Worm (Caenorhabditis elegans) whole organism, late embryonic: ENCODE results near the gene mut-15.

Experiments
- ama-1 ChIP-seq: fragments of 150-350 bp; optimal IDR thresholded peaks from 2 replicates; lab custom pipeline; 2014
- ets-4 ChIP-seq: sonication (generic microtip); optimal IDR thresholded peaks from 2 replicates; lab custom pipeline; 2016; ENCODE audit warnings: missing genetic modification characterization, missing compliant biosample characterization
- lin-11 ChIP-seq: fragments of 200-800 bp; sonication (Bioruptor generic); optimal IDR thresholded peaks from 2 replicates; lab custom pipeline; 2018; ENCODE audit warnings: mild to moderate bottlenecking, missing genetic modification characterization, missing compliant biosample characterization
- nhr-11 ChIP-seq: fragments of 150-350 bp; optimal IDR thresholded peaks from 2 replicates; lab custom pipeline; 2014; ENCODE audit warnings: missing biosample characterization, missing genetic modification characterization
- nhr-232 ChIP-seq: sonication (generic microtip); optimal IDR thresholded peaks from 2 replicates; lab custom pipeline; 2016; ENCODE audit warnings: missing genetic modification characterization, missing compliant biosample characterization
- pag-3 ChIP-seq: sonication (generic microtip); optimal IDR thresholded peaks from 2 replicates; lab custom pipeline; 2016; ENCODE audit warnings: missing compliant biosample characterization, missing genetic modification characterization, borderline replicate concordance
- pat-9 ChIP-seq: fragments of 200-800 bp; sonication (Bioruptor generic); optimal IDR thresholded peaks from 2 replicates; lab custom pipeline; 2018; ENCODE audit warnings: mild to moderate bottlenecking, missing genetic modification characterization, moderate library complexity, missing compliant biosample characterization
- pax-1 ChIP-seq: fragments of 150-350 bp; optimal IDR thresholded peaks from 2 replicates; lab custom pipeline; 2014; ENCODE audit warnings: missing biosample characterization, missing genetic modification characterization
- tbx-2 ChIP-seq: sonication (generic microtip); optimal IDR thresholded peaks from 2 replicates; lab custom pipeline; 2016; ENCODE audit warnings: missing genetic modification characterization, missing compliant biosample characterization
- zip-5 ChIP-seq: sonication (generic microtip); optimal IDR thresholded peaks from 2 replicates; lab custom pipeline; 2016; ENCODE audit warnings: missing genetic modification characterization, missing compliant biosample characterization

- no peak for TF ChIP-seq lin-11 (tag; lab: Kevin White, UChicago)
- TF ChIP-seq pat-9 (tag; lab: Kevin White, UChicago), result no peak
- no peak for TF ChIP-seq tbx-2 (tag; lab: Kevin White, UChicago)
- TF ChIP-seq ets-4 (tag; lab: Kevin White, UChicago), result no peak
- no peak for TF ChIP-seq nhr-11
- TF ChIP-seq nhr-232 (tag; lab: Kevin White, UChicago), result no peak
- no peak for TF ChIP-seq pag-3 (tag; lab: Kevin White, UChicago)
- no peak for TF ChIP-seq zip-5 (tag; lab: Kevin White, UChicago)
- no peak for TF ChIP-seq pax-1
- no peak for TF ChIP-seq ama-1 (lab: Kevin White, UChicago)
Measured at ce11 chrV:14999485-15000023, 2.8 kb upstream of the mut-15 start, which contains the start of gene T01C3.11.
